Worm (Caenorhabditis elegans) whole organism, L4 larva: ENCODE data around the gene F40F9.3.

Source experiments
- aly-2 ChIP-seq: sonication (generic microtip); optimal IDR thresholded peaks from 2 replicates; lab custom pipeline; 2018; ENCODE audit warnings: missing biosample characterization, missing genetic modification characterization
- ama-1 ChIP-seq: fragments of 150-350 bp; optimal IDR thresholded peaks from 2 replicates; lab custom pipeline; 2014; ENCODE audit warnings: inconsistent platforms, mixed read lengths
- attf-4 ChIP-seq: sonication (generic microtip); optimal IDR thresholded peaks from 3 replicates; lab custom pipeline; 2017; ENCODE audit warnings: missing biosample characterization, missing genetic modification characterization
- daf-8 ChIP-seq: fragments of 200-800 bp; sonication (Bioruptor generic); IDR thresholded peaks from 2 replicates; pipeline ENCODE4 v1.3.6; 2022; ENCODE audit warnings: missing genetic modification characterization, missing compliant biosample characterization
- lin-13 ChIP-seq: fragments of 150-350 bp; optimal IDR thresholded peaks from 2 replicates; lab custom pipeline; 2014; ENCODE audit warnings: missing biosample characterization, missing genetic modification reagents, missing genetic modification characterization
- lin-39 ChIP-seq: fragments of 150-350 bp; optimal IDR thresholded peaks from 2 replicates; lab custom pipeline; 2014; ENCODE audit warnings: missing biosample characterization, missing genetic modification reagents, missing genetic modification characterization
- mdl-1 ChIP-seq, 2 experiments: fragments of 150-350 bp in 1 of 2; sonication (generic microtip) in 1 of 2; optimal IDR thresholded peaks; 2 replicates each; lab custom pipeline; 2014 to 2017; ENCODE audit warnings: missing biosample characterization in 2 of 2, missing genetic modification characterization in 2 of 2
- mep-1 ChIP-seq: fragments of 150-350 bp; sonication (generic microtip); optimal IDR thresholded peaks from 3 replicates; lab custom pipeline; 2014; ENCODE audit warnings: missing biosample characterization, missing genetic modification characterization
- nhr-76 ChIP-seq: fragments of 150-350 bp; optimal IDR thresholded peaks from 2 replicates; lab custom pipeline; 2014; ENCODE audit warnings: missing biosample characterization, missing genetic modification characterization
- nhr-77 ChIP-seq: fragments of 150-350 bp; optimal IDR thresholded peaks from 2 replicates; lab custom pipeline; 2014; ENCODE audit warnings: missing biosample characterization, missing genetic modification characterization
- skn-1 ChIP-seq: fragments of 150-350 bp; optimal IDR thresholded peaks from 2 replicates; lab custom pipeline; 2014; ENCODE audit warnings: missing biosample characterization, missing genetic modification characterization
- unc-62 ChIP-seq, 3 experiments: fragments of 150-350 bp in 1 of 3; sonication (generic microtip); optimal IDR thresholded peaks in 2 of 3; peaks in 1 of 3; 1 replicate in 1 of 3; 2 replicates in 2 of 3; lab custom pipeline; 2014 to 2017; ENCODE audit warnings: missing biosample characterization in 3 of 3, missing genetic modification characterization in 3 of 3, missing genetic modification reagents in 3 of 3, missing genotype in 1 of 3

DNA sequence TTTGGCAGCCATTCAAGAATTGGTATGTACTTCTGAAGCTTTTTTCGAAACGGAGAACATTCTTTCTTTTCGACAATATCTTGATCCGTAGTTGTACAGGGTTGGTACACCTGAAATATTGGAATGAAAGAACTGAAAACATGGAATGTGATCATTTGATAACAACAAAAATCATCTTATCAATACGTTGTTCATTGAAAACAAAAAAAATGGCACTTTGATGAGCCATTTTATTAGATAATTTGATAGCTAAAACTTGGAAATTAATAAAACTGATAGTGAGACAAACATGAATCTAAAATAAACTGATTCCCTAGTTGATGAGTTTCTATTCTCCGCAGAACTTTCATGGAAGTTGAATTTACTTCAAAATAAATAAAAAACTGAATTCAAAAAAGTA, 42.5 kb upstream of the F40F9.3 start:
- no peak for TF ChIP-seq ama-1 (lab: Kevin White, UChicago)
- no peak for TF ChIP-seq attf-4 (tag; lab: Kevin White, UChicago)
- no peak for TF ChIP-seq aly-2 (tag; lab: Kevin White, UChicago)
- no peak for TF ChIP-seq mdl-1 (tag; optimal IDR thresholded peaks at IDR 0.05; lab: Kevin White, UChicago)
- TF ChIP-seq skn-1 (tag; lab: Kevin White, UChicago), result no peak
- TF ChIP-seq nhr-77 (tag; lab: Kevin White, UChicago), result no peak
- no peak for TF ChIP-seq mep-1 (tag; lab: Kevin White, UChicago)
- TF ChIP-seq daf-8 (GFP tag; lab: Robert Waterston, UW), result no peak
- TF ChIP-seq lin-39 (tag; lab: Kevin White, UChicago), result no peak
- no peak for TF ChIP-seq lin-13 (GFP tag; lab: Kevin White, UChicago)
- no peak for TF ChIP-seq nhr-76 (tag; lab: Kevin White, UChicago)
- TF ChIP-seq unc-62 (GFP tag; optimal IDR thresholded peaks at IDR 0.05 in 1 of 2; lab: Kevin White, UChicago), result no peak
- TF ChIP-seq unc-62 (tag; optimal IDR thresholded peaks at IDR 0.05; lab: Kevin White, UChicago), result no peak
